Worm (Caenorhabditis elegans) whole organism, young adult: Measurements from ENCODE around the gene F55F10.1.

Source experiments
- C17E4.6 ChIP-seq: fragments of 200-800 bp; sonication (Bioruptor generic); IDR thresholded peaks from 2 replicates; pipeline ENCODE4 v1.3.6; 2022; ENCODE audit warnings: missing genetic modification reagents, missing genetic modification characterization, missing compliant biosample characterization
- F22D6.2 ChIP-seq: sonication (generic microtip); optimal IDR thresholded peaks from 2 replicates; lab custom pipeline; 2016; ENCODE audit warnings: mild to moderate bottlenecking, missing genetic modification characterization, missing compliant biosample characterization
- F33H1.4 ChIP-seq: fragments of 200-800 bp; sonication (Bioruptor generic); IDR thresholded peaks from 2 replicates; pipeline ENCODE4 v1.3.6; 2022; ENCODE audit warnings: missing genetic modification reagents, missing genetic modification characterization, missing compliant biosample characterization
- F37B4.10 ChIP-seq: fragments of 200-800 bp; sonication (Bioruptor generic); IDR thresholded peaks from 2 replicates; pipeline ENCODE4 v1.3.6; 2022; ENCODE audit warnings: missing genetic modification characterization, missing compliant biosample characterization
- F55B11.4 ChIP-seq: sonication (generic microtip); optimal IDR thresholded peaks from 2 replicates; lab custom pipeline; 2016; ENCODE audit warnings: missing compliant biosample characterization, missing genetic modification characterization, borderline replicate concordance; ENCODE audit not compliant: insufficient read depth
- T26A5.8 ChIP-seq: sonication (generic microtip); optimal IDR thresholded peaks from 2 replicates; lab custom pipeline; 2016; ENCODE audit warnings: missing genetic modification characterization, missing compliant biosample characterization
- atf-7 ChIP-seq: sonication (generic microtip); optimal IDR thresholded peaks from 2 replicates; lab custom pipeline; 2017; ENCODE audit warnings: mild to moderate bottlenecking, missing genetic modification characterization, missing compliant biosample characterization
- athp-1 ChIP-seq: sonication (generic microtip); optimal IDR thresholded peaks from 2 replicates; lab custom pipeline; 2017; ENCODE audit warnings: mild to moderate bottlenecking, missing genetic modification characterization, missing compliant biosample characterization
- attf-3 ChIP-seq: fragments of 200-800 bp; sonication (Bioruptor generic); conservative IDR thresholded peaks from 2 replicates; pipeline ENCODE4 v1.3.6; 2022; ENCODE audit warnings: missing genetic modification reagents, missing genetic modification characterization, missing compliant biosample characterization
- bed-2 ChIP-seq: fragments of 200-800 bp; sonication (Bioruptor generic); IDR thresholded peaks from 2 replicates; pipeline ENCODE4 v1.3.6; 2022; ENCODE audit warnings: missing genetic modification reagents, missing genetic modification characterization, missing compliant biosample characterization
- ccch-3 ChIP-seq: fragments of 200-800 bp; sonication (Bioruptor generic); optimal IDR thresholded peaks from 2 replicates; lab custom pipeline; 2018; ENCODE audit warnings: mild to moderate bottlenecking, missing genetic modification characterization, missing compliant biosample characterization
- ceh-79 ChIP-seq: sonication (generic microtip); optimal IDR thresholded peaks from 2 replicates; lab custom pipeline; 2017; ENCODE audit warnings: mild to moderate bottlenecking, missing genetic modification characterization, missing compliant biosample characterization
- ceh-91 ChIP-seq: fragments of 200-800 bp; sonication (Bioruptor generic); IDR thresholded peaks from 2 replicates; pipeline ENCODE4 v1.3.6; 2022; ENCODE audit warnings: missing genetic modification reagents, missing genetic modification characterization, missing compliant biosample characterization
- dox-1 ChIP-seq: fragments of 200-800 bp; sonication (Bioruptor generic); IDR thresholded peaks from 2 replicates; pipeline ENCODE4 v1.3.6; 2022; ENCODE audit warnings: missing genetic modification reagents, missing genetic modification characterization, missing compliant biosample characterization
- dpff-1 ChIP-seq: sonication (generic microtip); optimal IDR thresholded peaks from 2 replicates; lab custom pipeline; 2017; ENCODE audit warnings: mild to moderate bottlenecking, missing genetic modification characterization, missing compliant biosample characterization
- egl-44 ChIP-seq: fragments of 200-800 bp; sonication (Bioruptor generic); IDR thresholded peaks from 2 replicates; pipeline ENCODE4 v1.3.6; 2022; ENCODE audit warnings: missing genetic modification reagents, missing genetic modification characterization, missing compliant biosample characterization
- egrh-3 ChIP-seq: fragments of 200-800 bp; sonication (Bioruptor generic); IDR thresholded peaks from 2 replicates; pipeline ENCODE4 v1.3.6; 2022; ENCODE audit warnings: missing genetic modification reagents, missing genetic modification characterization, missing compliant biosample characterization
- ekl-4 ChIP-seq: fragments of 200-800 bp; sonication (Bioruptor generic); IDR thresholded peaks from 2 replicates; pipeline ENCODE4 v1.3.6; 2022; ENCODE audit warnings: missing genetic modification reagents, missing genetic modification characterization, missing compliant biosample characterization
- hmg-1.2 ChIP-seq: fragments of 200-800 bp; sonication (Bioruptor generic); IDR thresholded peaks from 2 replicates; pipeline ENCODE4 v1.3.6; 2022; ENCODE audit warnings: missing genetic modification reagents, missing genetic modification characterization, missing compliant biosample characterization
- hmg-20 ChIP-seq: fragments of 200-800 bp; sonication (Bioruptor generic); IDR thresholded peaks from 2 replicates; pipeline ENCODE4 v1.3.6; 2022; ENCODE audit warnings: missing genetic modification reagents, missing genetic modification characterization, missing compliant biosample characterization
- hrde-1 ChIP-seq: sonication (generic microtip); optimal IDR thresholded peaks from 2 replicates; lab custom pipeline; 2016; ENCODE audit warnings: missing genetic modification characterization, mild to moderate bottlenecking, missing compliant biosample characterization, moderate library complexity, missing genotype, missing genetic modification reagents, borderline replicate concordance
- let-526 ChIP-seq: fragments of 200-800 bp; sonication (Bioruptor generic); IDR thresholded peaks from 2 replicates; pipeline ENCODE4 v1.3.6; 2022; ENCODE audit warnings: missing genetic modification reagents, missing genetic modification characterization, missing compliant biosample characterization
- lin-26 ChIP-seq: fragments of 200-800 bp; sonication (Bioruptor generic); IDR thresholded peaks from 2 replicates; pipeline ENCODE4 v1.3.6; 2022; ENCODE audit warnings: missing genetic modification reagents, missing genetic modification characterization, missing compliant biosample characterization
- lin-35 ChIP-seq, 3 experiments: fragments of 150-350 bp in 2 of 3; sonication (generic microtip) in 1 of 3; optimal IDR thresholded peaks; 2 replicates each; lab custom pipeline; 2014 to 2018; ENCODE audit warnings: missing biosample characterization in 3 of 3, missing genetic modification characterization in 3 of 3, missing genetic modification reagents in 3 of 3
- lin-40 ChIP-seq: sonication (generic microtip); optimal IDR thresholded peaks from 2 replicates; lab custom pipeline; 2016; ENCODE audit warnings: missing genetic modification characterization, mild to moderate bottlenecking, missing compliant biosample characterization, missing genotype, missing genetic modification reagents
- mcd-1 ChIP-seq: fragments of 200-800 bp; sonication (Bioruptor generic); IDR thresholded peaks from 2 replicates; pipeline ENCODE4 v1.3.6; 2022; ENCODE audit warnings: missing genetic modification reagents, missing genetic modification characterization, missing compliant biosample characterization
- mxl-1 ChIP-seq: sonication (generic microtip); optimal IDR thresholded peaks from 2 replicates; lab custom pipeline; 2016; ENCODE audit warnings: missing genetic modification characterization, missing compliant biosample characterization
- nfya-1 ChIP-seq: sonication (generic microtip); optimal IDR thresholded peaks from 2 replicates; lab custom pipeline; 2017; ENCODE audit warnings: antibody characterized with exemption, missing compliant biosample characterization, missing genetic modification characterization, borderline replicate concordance; ENCODE audit not compliant: insufficient read depth
- nhr-179 ChIP-seq: sonication (generic microtip); optimal IDR thresholded peaks from 2 replicates; lab custom pipeline; 2016; ENCODE audit warnings: mild to moderate bottlenecking, missing genetic modification characterization, missing compliant biosample characterization
- pbrm-1 ChIP-seq: fragments of 200-800 bp; sonication (Bioruptor generic); IDR thresholded peaks from 2 replicates; pipeline ENCODE4 v1.3.6; 2022; ENCODE audit warnings: missing genetic modification reagents, missing genetic modification characterization, missing compliant biosample characterization
- rcor-1 ChIP-seq: fragments of 200-800 bp; sonication (Bioruptor generic); IDR thresholded peaks from 2 replicates; pipeline ENCODE4 v1.3.6; 2022; ENCODE audit warnings: missing genetic modification reagents, missing genetic modification characterization, missing compliant biosample characterization
- repo-1 ChIP-seq: sonication (generic microtip); optimal IDR thresholded peaks from 2 replicates; lab custom pipeline; 2017; ENCODE audit warnings: mild to moderate bottlenecking, missing genetic modification characterization, missing compliant biosample characterization
- sea-2 ChIP-seq: fragments of 200-800 bp; sonication (Bioruptor generic); IDR thresholded peaks from 2 replicates; pipeline ENCODE4 v1.3.6; 2022; ENCODE audit warnings: missing genetic modification characterization, missing compliant biosample characterization
- zfh-2 ChIP-seq: fragments of 200-800 bp; sonication (Bioruptor generic); conservative IDR thresholded peaks from 2 replicates; pipeline ENCODE4 v1.3.6; 2022; ENCODE audit warnings: missing genetic modification reagents, missing genetic modification characterization, missing compliant biosample characterization

F55F10.1 gene

DNA sequence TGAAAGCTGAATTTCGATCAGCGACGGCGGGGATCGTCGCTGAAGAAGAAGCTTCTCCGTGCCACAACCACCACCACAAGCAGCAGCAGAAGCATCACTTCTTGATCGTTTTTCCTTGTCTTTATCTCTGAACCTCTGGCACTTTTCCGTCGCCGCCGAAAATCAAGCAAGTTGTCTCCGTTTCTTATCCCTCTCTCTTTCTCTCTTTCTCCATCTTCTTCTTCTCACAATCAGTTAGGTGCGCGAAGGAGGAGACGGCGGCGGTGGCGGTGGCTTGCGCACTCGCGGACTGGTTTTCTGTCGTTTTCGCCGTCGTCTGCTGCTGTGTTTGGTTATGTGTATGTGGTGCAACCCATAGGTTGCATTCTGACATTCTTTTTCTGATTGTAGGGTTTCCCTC, 37.8 kb downstream of the F55F10.1 start:
- no peak for TF ChIP-seq hrde-1 (tag; lab: Kevin White, UChicago)
- TF ChIP-seq lin-35 (GFP tag; optimal IDR thresholded peaks at IDR 0.05; lab: Kevin White, UChicago): peak in 1 of 3 experiments; percentile 8
- TF ChIP-seq nhr-179 (tag; lab: Kevin White, UChicago): no peak
- TF ChIP-seq bed-2 (GFP tag; lab: Robert Waterston, UW): no peak
- no peak for TF ChIP-seq T26A5.8 (tag; lab: Kevin White, UChicago)
- no peak for TF ChIP-seq F55B11.4 (tag; lab: Kevin White, UChicago)
- no peak for TF ChIP-seq hmg-20 (GFP tag; lab: Robert Waterston, UW)
- TF ChIP-seq repo-1 (tag; lab: Kevin White, UChicago): no peak
- TF ChIP-seq mxl-1: no peak
- TF ChIP-seq sea-2 (GFP tag; lab: Robert Waterston, UW): no peak
- TF ChIP-seq egl-44 (GFP tag; lab: Robert Waterston, UW): no peak
- TF ChIP-seq ekl-4 (GFP tag; lab: Robert Waterston, UW): 0 out of 2 replicates have a peak, but pooled peaks have one; percentile 45
- no peak for TF ChIP-seq hmg-1.2
- TF ChIP-seq nfya-1 (tag; lab: Kevin White, UChicago): no peak
- TF ChIP-seq athp-1 (tag; lab: Kevin White, UChicago): no peak
- no peak for TF ChIP-seq ceh-91 (GFP tag; lab: Robert Waterston, UW)
- TF ChIP-seq dpff-1 (tag; lab: Kevin White, UChicago): no peak
- TF ChIP-seq egrh-3 (GFP tag; lab: Robert Waterston, UW): peak; percentile 36; the same call in 1 of the 2 replicates
- TF ChIP-seq attf-3 (GFP tag; lab: Robert Waterston, UW): no peak
- TF ChIP-seq atf-7 (tag; lab: Kevin White, UChicago): no peak
- no peak for TF ChIP-seq F22D6.2 (tag; lab: Kevin White, UChicago)
- TF ChIP-seq zfh-2 (GFP tag; lab: Robert Waterston, UW): peak; percentile 85

DNA sequence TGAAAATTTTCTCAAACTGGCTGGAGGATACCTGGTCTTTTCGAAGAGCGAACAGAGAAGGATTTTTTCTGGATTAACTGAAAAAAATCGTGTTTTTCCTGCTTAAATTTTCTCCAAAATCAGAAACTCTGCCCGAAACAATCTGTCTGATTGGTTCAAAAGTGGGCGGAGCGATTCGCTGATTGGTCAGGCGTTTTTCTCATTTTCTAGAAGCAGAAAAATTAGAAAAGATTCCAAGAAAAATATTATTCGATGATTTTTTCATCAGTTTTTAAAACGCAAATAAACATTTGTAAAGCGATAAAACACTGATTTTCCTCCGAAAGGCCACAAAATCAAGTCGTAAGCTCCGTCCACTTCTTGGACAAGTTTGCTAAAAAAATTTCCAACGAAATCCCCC, 38.3 kb downstream of the F55F10.1 start:
- TF ChIP-seq lin-40 (tag; lab: Kevin White, UChicago) (no peak), let-526 (GFP tag; lab: Robert Waterston, UW) (no peak), rcor-1 (no peak), ccch-3 (no peak), T26A5.8 (tag; lab: Kevin White, UChicago) (no peak)
- TF ChIP-seq, all 124 proteins: peak for 0

ce11 chrIV:4399418-4400136, 38.9 kb downstream of the F55F10.1 start:
- TF ChIP-seq lin-40 (tag; lab: Kevin White, UChicago) (peak; percentile 3), hmg-20 (GFP tag; lab: Robert Waterston, UW) (no peak), ceh-79 (tag; lab: Kevin White, UChicago) (no peak), lin-26 (peak; percentile 47; the same call in 1 of the 2 replicates), hmg-1.2 (no peak), egrh-3 (GFP tag; lab: Robert Waterston, UW) (peak; percentile 85), mcd-1 (GFP tag; lab: Robert Waterston, UW) (0 out of 2 replicates have a peak, but pooled peaks have one; percentile 24), F37B4.10 (GFP tag; lab: Robert Waterston, UW) (0 out of 2 replicates have a peak, but pooled peaks have one; percentile 10), dox-1 (GFP tag; lab: Robert Waterston, UW) (0 out of 2 replicates have a peak, but pooled peaks have one; percentile 30), pbrm-1 (no peak), zfh-2 (GFP tag; lab: Robert Waterston, UW) (peak; percentile 94), F33H1.4 (no peak), C17E4.6 (no peak)
